Fruit fly (Drosophila melanogaster): Measurements from ENCODE around the gene CG7488.
A peak's percentile ranks its signal among the peaks of the same experiment; 100 is the strongest.

CG7488 gene

DNA sequence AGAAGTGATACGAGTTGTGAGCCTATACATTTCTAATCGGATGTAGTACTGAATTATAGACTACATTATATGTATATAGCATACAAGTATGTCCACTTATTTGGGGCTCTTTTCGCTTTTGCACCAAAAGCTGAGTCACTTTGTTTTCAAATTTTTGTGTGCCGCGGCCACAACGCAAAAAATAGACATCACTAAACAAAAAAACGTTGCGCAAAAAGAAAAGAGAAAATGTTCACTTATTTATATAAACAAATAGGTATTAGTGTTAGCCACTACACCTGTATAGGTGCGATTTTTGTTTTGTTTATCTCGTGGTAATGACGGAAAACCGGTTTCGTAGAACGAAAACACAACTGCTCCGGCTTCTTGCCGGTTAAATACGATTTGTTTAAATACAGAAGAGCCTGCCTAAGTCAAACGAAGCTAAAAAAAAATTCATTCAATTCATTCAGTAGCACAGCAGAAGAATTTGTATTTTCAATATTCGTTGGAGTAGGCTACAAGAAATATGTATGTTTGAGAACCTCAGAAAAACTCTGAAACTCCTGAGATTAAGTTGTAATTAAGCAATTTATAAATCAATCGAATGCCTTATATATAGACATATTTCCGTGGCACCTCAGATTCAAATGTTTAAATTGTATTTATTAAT is 12.3 kb upstream of the CG7488 start (continued):
- TF ChIP-seq HLHmδ (GFP tag; optimal IDR thresholded peaks at IDR 0.05), result no peak
- peak; percentile 60 for TF ChIP-seq slbo (GFP tag; IDR thresholded peaks at IDR 0.05)
- 0 out of 2 replicates have a peak, but pooled peaks have one; percentile 4 for TF ChIP-seq CG11696 (GFP tag; IDR thresholded peaks at IDR 0.05)
- no peak for TF ChIP-seq insv (GFP tag; optimal IDR thresholded peaks at IDR 0.05)
- no peak for TF ChIP-seq CG10209 (GFP tag; optimal IDR thresholded peaks at IDR 0.05)
- TF ChIP-seq mirr (GFP tag; optimal IDR thresholded peaks at IDR 0.05), result peak; percentile 12
- peak; percentile 64 for TF ChIP-seq cg (GFP tag; optimal IDR thresholded peaks at IDR 0.05)
- peak; percentile 5; the same call in 1 of the 2 replicates for TF ChIP-seq CG13287 (GFP tag; IDR thresholded peaks at IDR 0.05; ENCODE audit: partially characterized antibody)
- no peak for TF ChIP-seq CG6813 (GFP tag; optimal IDR thresholded peaks at IDR 0.05)
- no peak for TF ChIP-seq CG6689 (GFP tag; IDR thresholded peaks at IDR 0.05)
- TF ChIP-seq wor (GFP tag; IDR thresholded peaks at IDR 0.05), result no peak
- no peak for TF ChIP-seq CG8388 (GFP tag; optimal IDR thresholded peaks at IDR 0.05)
- no peak for TF ChIP-seq fu2 (GFP tag; optimal IDR thresholded peaks at IDR 0.05)
- TF ChIP-seq org-1 (GFP tag; optimal IDR thresholded peaks at IDR 0.05), result no peak
- TF ChIP-seq Lpt (GFP tag; optimal IDR thresholded peaks at IDR 0.05), result no peak
- no peak for TF ChIP-seq CG14441 (GFP tag; IDR thresholded peaks at IDR 0.05)
- TF ChIP-seq jigr1 (GFP tag; IDR thresholded peaks at IDR 0.05), result no peak
- 0 out of 3 replicates have a peak, but pooled peaks have one; percentile 16 for TF ChIP-seq otp (GFP tag; IDR thresholded peaks at IDR 0.05)
- no peak for TF ChIP-seq CG3838 (GFP tag; optimal IDR thresholded peaks at IDR 0.05)
- TF ChIP-seq luna (GFP tag; optimal IDR thresholded peaks at IDR 0.05), result no peak
- TF ChIP-seq bbx (GFP tag; IDR thresholded peaks at IDR 0.05; ENCODE audit: partially characterized antibody), result peak; percentile 42; the same call in 1 of the 2 replicates
- no peak for TF ChIP-seq CG9876 (GFP tag; optimal IDR thresholded peaks at IDR 0.05)
- peak; percentile 55; the same call in 2 of the 3 replicates for TF ChIP-seq row (GFP tag; IDR thresholded peaks at IDR 0.05)
- no peak for TF ChIP-seq CG12769 (tag; optimal IDR thresholded peaks at IDR 0.05)
- TF ChIP-seq unc-4 (GFP tag; IDR thresholded peaks at IDR 0.05; ENCODE audit: partially characterized antibody), result no peak
- no peak for TF ChIP-seq ase (GFP tag; IDR thresholded peaks at IDR 0.05)
- TF ChIP-seq cato (GFP tag; optimal IDR thresholded peaks at IDR 0.05; ENCODE audit: borderline replicate concordance), result no peak
- TF ChIP-seq Ssrp (tag; optimal IDR thresholded peaks at IDR 0.05), result no peak
- TF ChIP-seq pfk (GFP tag; optimal IDR thresholded peaks at IDR 0.05), result no peak
- peak in 1 of 2 experiments; percentile 85 for TF ChIP-seq Pdp1 (GFP tag; optimal IDR thresholded peaks at IDR 0.05)
- TF ChIP-seq Ada2b (GFP tag; IDR thresholded peaks at IDR 0.05), result no peak
- no peak for TF ChIP-seq Eip74EF (GFP tag; optimal IDR thresholded peaks at IDR 0.05)
- no peak for TF ChIP-seq CG16813 (GFP tag; IDR thresholded peaks at IDR 0.05; ENCODE audit: partially characterized antibody)
- TF ChIP-seq tup (GFP tag; optimal IDR thresholded peaks at IDR 0.05), result no peak
- no peak for TF ChIP-seq CG1647 (GFP tag; optimal IDR thresholded peaks at IDR 0.05)
- no peak for TF ChIP-seq Bdp1 (GFP tag; optimal IDR thresholded peaks at IDR 0.05)
- TF ChIP-seq lab (GFP tag; optimal IDR thresholded peaks at IDR 0.05), result no peak
- no peak for TF ChIP-seq CG10431 (GFP tag; optimal IDR thresholded peaks at IDR 0.05)
- no peak for TF ChIP-seq mld (GFP tag; IDR thresholded peaks at IDR 0.05; ENCODE audit: partially characterized antibody)
- TF ChIP-seq dysf (GFP tag; IDR thresholded peaks at IDR 0.05), result no peak
- peak; percentile 37 for TF ChIP-seq CG2120 (GFP tag; optimal IDR thresholded peaks at IDR 0.05)
- no peak for TF ChIP-seq CG9215 (GFP tag; IDR thresholded peaks at IDR 0.05)
- no peak for TF ChIP-seq pho (GFP tag; optimal IDR thresholded peaks at IDR 0.05)
- peak; percentile 29 for TF ChIP-seq CG10543 (GFP tag; optimal IDR thresholded peaks at IDR 0.05)
- TF ChIP-seq CG11398 (GFP tag; optimal IDR thresholded peaks at IDR 0.05), result no peak
- no peak for TF ChIP-seq CG14860 (GFP tag; IDR thresholded peaks at IDR 0.05; ENCODE audit: partially characterized antibody)
- no peak for TF ChIP-seq Xrp1 (GFP tag; IDR thresholded peaks at IDR 0.05)
- no peak for TF ChIP-seq fd96Cb (tag; optimal IDR thresholded peaks at IDR 0.05)
- no peak for TF ChIP-seq Blimp-1 (GFP tag; optimal IDR thresholded peaks at IDR 0.05)

Data from whole organism, embryonic.